Fruit fly (Drosophila melanogaster) whole organism, pupa: ENCODE data around the gene CG31145.

ENCODE experiments used
- CG12605 ChIP-seq: fragments of 200-800 bp; sonication (Bioruptor generic); IDR thresholded peaks from 2 replicates; pipeline ENCODE4 v1.3.6; 2022; ENCODE audit warnings: missing biosample characterization, missing genetic modification characterization
- CG13204 ChIP-seq: fragments of 200-800 bp; sonication (Bioruptor generic); optimal IDR thresholded peaks from 2 replicates; lab custom pipeline; 2018; ENCODE audit warnings: missing biosample characterization, mild to moderate bottlenecking, missing genetic modification characterization, moderate library complexity
- CG14655 ChIP-seq: fragments of 200-800 bp; sonication (Bioruptor generic); optimal IDR thresholded peaks from 3 replicates; lab custom pipeline; 2017; ENCODE audit warnings: mild to moderate bottlenecking, missing biosample characterization, missing genetic modification reagents, missing genetic modification characterization
- CG15710 ChIP-seq: fragments of 200-800 bp; sonication (Bioruptor generic); optimal IDR thresholded peaks from 2 replicates; lab custom pipeline; 2018; ENCODE audit warnings: missing biosample characterization, mild to moderate bottlenecking, missing genetic modification characterization, moderate library complexity
- CG17806 ChIP-seq: fragments of 200-800 bp; sonication (Bioruptor generic); optimal IDR thresholded peaks from 2 replicates; lab custom pipeline; 2018; ENCODE audit warnings: missing biosample characterization, mild to moderate bottlenecking, missing genetic modification characterization, moderate library complexity
- CG32121 ChIP-seq: fragments of 200-800 bp; sonication (Bioruptor generic); IDR thresholded peaks from 2 replicates; pipeline ENCODE4 v1.3.6; 2022; ENCODE audit warnings: missing biosample characterization, missing genetic modification characterization
- CG4496 ChIP-seq: fragments of 200-800 bp; sonication (Bioruptor generic); IDR thresholded peaks from 3 replicates; pipeline ENCODE4 v1.3.6; 2022; ENCODE audit warnings: missing biosample characterization, missing genetic modification characterization
- CG8159 ChIP-seq: fragments of 200-800 bp; sonication (Bioruptor generic); optimal IDR thresholded peaks from 3 replicates; lab custom pipeline; 2018; ENCODE audit warnings: missing biosample characterization, mild to moderate bottlenecking, missing genetic modification characterization, moderate library complexity
- CG8301 ChIP-seq: fragments of 200-800 bp; sonication (Bioruptor generic); optimal IDR thresholded peaks from 2 replicates; lab custom pipeline; 2018; ENCODE audit warnings: missing biosample characterization, mild to moderate bottlenecking, missing genetic modification characterization
- Pif1A ChIP-seq: fragments of 200-800 bp; sonication (Bioruptor generic); optimal IDR thresholded peaks from 3 replicates; lab custom pipeline; 2016; ENCODE audit warnings: missing biosample characterization, missing genetic modification characterization
- Snoo ChIP-seq: fragments of 200-800 bp; sonication (Bioruptor generic); optimal IDR thresholded peaks from 3 replicates; lab custom pipeline; 2017; ENCODE audit warnings: missing biosample characterization, mild to moderate bottlenecking, missing genetic modification characterization, inconsistent platforms
- rn ChIP-seq: fragments of 200-800 bp; sonication (Bioruptor generic); IDR thresholded peaks from 2 replicates; pipeline ENCODE4 v1.3.6; 2022; ENCODE audit warnings: missing biosample characterization, missing genetic modification characterization

DNA sequence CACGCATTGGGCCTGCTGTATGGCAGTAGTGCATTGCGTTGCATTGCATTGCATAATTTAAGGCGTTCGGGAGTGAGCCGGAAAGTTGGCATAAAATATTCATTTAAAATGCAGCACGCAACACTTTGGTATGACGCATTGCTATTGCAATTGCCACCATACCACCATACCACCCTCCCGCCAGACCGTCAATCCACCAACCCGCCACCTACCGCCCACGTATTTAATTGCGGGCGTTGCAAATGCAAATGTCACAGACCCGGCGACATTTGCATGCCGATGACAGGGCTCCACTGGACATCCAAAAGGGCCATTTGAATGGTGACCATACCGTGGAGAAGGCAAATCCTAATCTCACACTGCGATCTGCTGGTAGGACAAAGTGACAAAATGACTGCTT, 34.7 kb downstream of the CG31145 start:
- TF ChIP-seq CG32121 (no peak), CG4496 (GFP tag; lab: Robert Waterston, UW) (no peak), CG14655 (GFP tag; lab: Kevin White, UChicago) (no peak), Snoo (tag; lab: Kevin White, UChicago) (no peak), CG12605 (GFP tag; lab: Robert Waterston, UW) (no peak), Pif1A (GFP tag; lab: Kevin White, UChicago) (no peak), CG15710 (tag; lab: Kevin White, UChicago) (no peak), CG13204 (no peak), CG17806 (tag; lab: Kevin White, UChicago) (no peak), CG8301 (tag; lab: Kevin White, UChicago) (no peak), CG8159 (no peak), rn (no peak)
